Worm (Caenorhabditis elegans) whole organism, L1 larva: ENCODE results near the gene nspg-14.

ENCODE experiments used
- C04F5.9 ChIP-seq: sonication (generic microtip); optimal IDR thresholded peaks from 2 replicates; lab custom pipeline; 2016; ENCODE audit warnings: missing genetic modification characterization, missing compliant biosample characterization
- C34B4.2 ChIP-seq: sonication (generic microtip); optimal IDR thresholded peaks from 2 replicates; lab custom pipeline; 2017; ENCODE audit warnings: mild to moderate bottlenecking, missing genetic modification characterization, missing compliant biosample characterization
- F16B12.6 ChIP-seq: fragments of 150-350 bp; optimal IDR thresholded peaks from 2 replicates; lab custom pipeline; 2014; ENCODE audit warnings: missing biosample characterization, missing genetic modification characterization
- Y116A8C.19 ChIP-seq: sonication (generic microtip); optimal IDR thresholded peaks from 2 replicates; lab custom pipeline; 2016; ENCODE audit warnings: missing compliant biosample characterization, missing genetic modification characterization, borderline replicate concordance
- aha-1 ChIP-seq: fragments of 150-350 bp; optimal IDR thresholded peaks from 2 replicates; lab custom pipeline; 2014; ENCODE audit warnings: missing biosample characterization, missing genetic modification characterization
- ama-1 ChIP-seq: fragments of 150-350 bp; optimal IDR thresholded peaks from 2 replicates; lab custom pipeline; 2014
- ceh-63 ChIP-seq: fragments of 200-800 bp; sonication (Bioruptor generic); optimal IDR thresholded peaks from 2 replicates; lab custom pipeline; 2018; ENCODE audit warnings: mild to moderate bottlenecking, missing genetic modification characterization, missing compliant biosample characterization
- ceh-88 ChIP-seq: fragments of 200-800 bp; sonication (Bioruptor generic); IDR thresholded peaks from 2 replicates; pipeline ENCODE4 v1.3.6; 2022; ENCODE audit warnings: missing genetic modification characterization, missing compliant biosample characterization
- ces-1 ChIP-seq: fragments of 150-350 bp; optimal IDR thresholded peaks from 2 replicates; lab custom pipeline; 2014; ENCODE audit warnings: missing biosample characterization, missing genetic modification reagents, missing genetic modification characterization
- dsc-1 ChIP-seq: sonication (generic microtip); optimal IDR thresholded peaks from 2 replicates; lab custom pipeline; 2016; ENCODE audit warnings: mild to moderate bottlenecking, missing genetic modification characterization, missing compliant biosample characterization
- efl-1 ChIP-seq, 4 experiments: fragments of 150-350 bp; optimal IDR thresholded peaks in 3 of 4; peaks in 1 of 4; 1 replicate in 1 of 4; 2 replicates in 3 of 4; lab custom pipeline; 2014; ENCODE audit warnings: missing biosample characterization in 2 of 4, missing genetic modification characterization in 2 of 4, missing genetic modification reagents in 2 of 4
- fkh-4 ChIP-seq: sonication (generic microtip); optimal IDR thresholded peaks from 2 replicates; lab custom pipeline; 2016; ENCODE audit warnings: missing compliant biosample characterization, missing genetic modification characterization, borderline replicate concordance
- fkh-8 ChIP-seq: sonication (generic microtip); optimal IDR thresholded peaks from 2 replicates; lab custom pipeline; 2016; ENCODE audit warnings: mild to moderate bottlenecking, missing genetic modification characterization, missing compliant biosample characterization
- fos-1 ChIP-seq: fragments of 150-350 bp; optimal IDR thresholded peaks from 2 replicates; lab custom pipeline; 2014; ENCODE audit warnings: missing biosample characterization, missing genetic modification characterization
- grh-1 ChIP-seq: fragments of 200-800 bp; sonication (Bioruptor generic); IDR thresholded peaks from 2 replicates; pipeline ENCODE4 v1.3.6; 2022; ENCODE audit warnings: missing genetic modification reagents, missing genetic modification characterization, missing compliant biosample characterization
- hpl-2 ChIP-seq: fragments of 150-350 bp; optimal IDR thresholded peaks from 2 replicates; lab custom pipeline; 2014; ENCODE audit warnings: missing biosample characterization, missing genetic modification reagents, missing genetic modification characterization
- lin-14 ChIP-seq: fragments of 200-800 bp; sonication (Bioruptor generic); optimal IDR thresholded peaks from 2 replicates; lab custom pipeline; 2018; ENCODE audit warnings: mild to moderate bottlenecking, missing genetic modification characterization, moderate library complexity, missing compliant biosample characterization
- lin-15B ChIP-seq: fragments of 150-350 bp; sonication (generic microtip); optimal IDR thresholded peaks from 3 replicates; lab custom pipeline; 2014; ENCODE audit warnings: missing biosample characterization, missing genetic modification characterization
- lin-35 ChIP-seq, 2 experiments: fragments of 150-350 bp; optimal IDR thresholded peaks; 2 replicates each; lab custom pipeline; 2014; ENCODE audit warnings: missing biosample characterization in 2 of 2, missing genetic modification characterization in 2 of 2, missing genetic modification reagents in 2 of 2
- lin-39 ChIP-seq: fragments of 150-350 bp; optimal IDR thresholded peaks from 2 replicates; lab custom pipeline; 2014; ENCODE audit warnings: missing biosample characterization, missing genetic modification reagents, missing genetic modification characterization
- lir-3 ChIP-seq: sonication (generic microtip); optimal IDR thresholded peaks from 2 replicates; lab custom pipeline; 2016; ENCODE audit warnings: mild to moderate bottlenecking, missing genetic modification characterization, moderate library complexity, missing compliant biosample characterization; ENCODE audit not compliant: poor library complexity
- mep-1 ChIP-seq: fragments of 150-350 bp; optimal IDR thresholded peaks from 2 replicates; lab custom pipeline; 2014; ENCODE audit warnings: missing biosample characterization, missing genetic modification characterization
- nhr-11 ChIP-seq: fragments of 150-350 bp; optimal IDR thresholded peaks from 2 replicates; lab custom pipeline; 2014; ENCODE audit warnings: missing biosample characterization, missing genetic modification characterization
- nhr-12 ChIP-seq: sonication (generic microtip); optimal IDR thresholded peaks from 2 replicates; lab custom pipeline; 2017; ENCODE audit warnings: missing biosample characterization, missing genetic modification characterization
- nhr-19 ChIP-seq: fragments of 200-800 bp; sonication (Bioruptor generic); conservative IDR thresholded peaks from 2 replicates; pipeline ENCODE4 v1.3.6; 2022; ENCODE audit warnings: missing genetic modification characterization, missing compliant biosample characterization
- nhr-20 ChIP-seq: sonication (generic microtip); optimal IDR thresholded peaks from 2 replicates; lab custom pipeline; 2016; ENCODE audit warnings: mild to moderate bottlenecking, missing genetic modification characterization, missing compliant biosample characterization
- nhr-237 ChIP-seq: fragments of 150-350 bp; optimal IDR thresholded peaks from 2 replicates; lab custom pipeline; 2014; ENCODE audit warnings: missing biosample characterization, missing genetic modification characterization
- nhr-28 ChIP-seq: fragments of 150-350 bp; optimal IDR thresholded peaks from 2 replicates; lab custom pipeline; 2014; ENCODE audit warnings: missing biosample characterization, missing genetic modification characterization
- nhr-47 ChIP-seq: sonication (generic microtip); optimal IDR thresholded peaks from 2 replicates; lab custom pipeline; 2016; ENCODE audit warnings: mild to moderate bottlenecking, missing genetic modification characterization, moderate library complexity, missing compliant biosample characterization
- nhr-71 ChIP-seq: sonication (generic microtip); optimal IDR thresholded peaks from 2 replicates; lab custom pipeline; 2016; ENCODE audit warnings: mild to moderate bottlenecking, missing genetic modification characterization, moderate library complexity, missing compliant biosample characterization
- nhr-76 ChIP-seq: sonication (generic microtip); optimal IDR thresholded peaks from 2 replicates; lab custom pipeline; 2017; ENCODE audit warnings: missing biosample characterization, missing genetic modification characterization
- nhr-85 ChIP-seq: sonication (generic microtip); peaks from one replicate; lab custom pipeline; 2016; ENCODE audit warnings: missing genetic modification characterization, inconsistent platforms, missing compliant biosample characterization
- pag-3 ChIP-seq: sonication (generic microtip); optimal IDR thresholded peaks from 2 replicates; lab custom pipeline; 2017; ENCODE audit warnings: missing genetic modification characterization, mild to moderate bottlenecking, missing compliant biosample characterization, antibody characterized with exemption, borderline replicate concordance; ENCODE audit not compliant: insufficient read depth
- pqm-1 ChIP-seq: sonication (generic microtip); optimal IDR thresholded peaks from 3 replicates; lab custom pipeline; 2017; ENCODE audit warnings: missing biosample characterization, missing genetic modification characterization
- rnt-1 ChIP-seq: sonication (generic microtip); optimal IDR thresholded peaks from 2 replicates; lab custom pipeline; 2016; ENCODE audit warnings: mild to moderate bottlenecking, missing genetic modification characterization, moderate library complexity, missing compliant biosample characterization
- snpc-4 ChIP-seq: fragments of 150-350 bp; optimal IDR thresholded peaks from 2 replicates; lab custom pipeline; 2014; ENCODE audit warnings: missing biosample characterization, missing genetic modification characterization
- snu-23 ChIP-seq: sonication (generic microtip); optimal IDR thresholded peaks from 2 replicates; lab custom pipeline; 2016; ENCODE audit warnings: missing genetic modification characterization, missing compliant biosample characterization
- sox-4 ChIP-seq: sonication (generic microtip); optimal IDR thresholded peaks from 2 replicates; lab custom pipeline; 2016; ENCODE audit warnings: missing genetic modification characterization, missing compliant biosample characterization
- sptf-1 ChIP-seq: fragments of 150-350 bp; optimal IDR thresholded peaks from 2 replicates; lab custom pipeline; 2014; ENCODE audit warnings: missing biosample characterization, missing genetic modification characterization
- sup-37 ChIP-seq: fragments of 200-800 bp; sonication (Bioruptor generic); optimal IDR thresholded peaks from 2 replicates; lab custom pipeline; 2018; ENCODE audit warnings: mild to moderate bottlenecking, missing genetic modification characterization, missing compliant biosample characterization
- swsn-7 ChIP-seq: sonication (generic microtip); optimal IDR thresholded peaks from 2 replicates; lab custom pipeline; 2016; ENCODE audit warnings: missing genetic modification characterization, missing compliant biosample characterization
- tbx-2 ChIP-seq: sonication (generic microtip); optimal IDR thresholded peaks from 2 replicates; lab custom pipeline; 2016; ENCODE audit warnings: missing genetic modification characterization, missing compliant biosample characterization
- tlp-1 ChIP-seq: fragments of 150-350 bp; optimal IDR thresholded peaks from 2 replicates; lab custom pipeline; 2014; ENCODE audit warnings: missing biosample characterization, missing genetic modification characterization
- unc-130 ChIP-seq: fragments of 150-350 bp; optimal IDR thresholded peaks from 2 replicates; lab custom pipeline; 2017; ENCODE audit warnings: missing biosample characterization, missing genetic modification characterization, inconsistent platforms
- unc-30 ChIP-seq: sonication (generic microtip); optimal IDR thresholded peaks from 2 replicates; lab custom pipeline; 2017; ENCODE audit warnings: missing biosample characterization, missing genetic modification characterization
- vab-15 ChIP-seq: sonication (generic microtip); optimal IDR thresholded peaks from 2 replicates; lab custom pipeline; 2017; ENCODE audit warnings: missing genotype, mild to moderate bottlenecking, missing genetic modification characterization, missing compliant biosample characterization
- xbp-1 ChIP-seq: sonication (generic microtip); optimal IDR thresholded peaks from 2 replicates; lab custom pipeline; 2016; ENCODE audit warnings: missing genetic modification characterization, missing compliant biosample characterization
- zip-4 ChIP-seq: fragments of 200-800 bp; sonication (Bioruptor generic); optimal IDR thresholded peaks from 2 replicates; lab custom pipeline; 2018; ENCODE audit warnings: mild to moderate bottlenecking, missing genetic modification characterization, moderate library complexity, missing compliant biosample characterization
- ztf-11 ChIP-seq, 2 experiments: sonication (generic microtip); optimal IDR thresholded peaks; 2 replicates each; lab custom pipeline; 2016 to 2017; ENCODE audit warnings: missing genetic modification characterization in 2 of 2, missing biosample characterization in 1 of 2, missing compliant biosample characterization in 1 of 2
- ztf-4 ChIP-seq: fragments of 150-350 bp; optimal IDR thresholded peaks from 2 replicates; lab custom pipeline; 2014; ENCODE audit warnings: missing biosample characterization, missing genetic modification characterization

The nspg-14 gene

DNA sequence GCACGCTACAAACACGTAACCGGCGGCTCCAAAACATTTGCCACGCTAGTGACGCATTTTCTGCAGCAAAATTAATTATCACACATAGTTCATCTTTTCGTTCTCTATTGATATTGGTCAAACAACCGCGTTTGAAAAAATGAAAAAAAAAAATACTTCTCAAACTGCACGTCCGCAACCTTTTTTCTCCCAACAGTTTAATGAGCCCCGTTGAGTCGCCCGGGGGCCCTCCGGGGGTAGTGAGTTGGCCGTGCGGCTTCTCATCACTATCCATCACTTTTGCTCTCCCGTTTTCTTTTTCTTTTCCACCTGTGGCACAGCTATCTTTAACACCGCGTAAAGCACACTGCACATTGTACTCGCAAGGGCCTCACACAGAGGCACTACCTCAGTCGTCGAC lies 43.4 kb upstream of the nspg-14 start:
- TF ChIP-seq swsn-7 (tag; lab: Kevin White, UChicago) (peak; percentile 31), nhr-20 (tag; lab: Kevin White, UChicago) (peak; percentile 18), lin-39 (peak; percentile 19), ceh-88 (GFP tag; lab: Robert Waterston, UW) (no peak), nhr-85 (peak; percentile 44), fos-1 (tag; lab: Kevin White, UChicago) (no peak), pag-3 (tag; lab: Kevin White, UChicago) (no peak), lin-35 (GFP tag; optimal IDR thresholded peaks at IDR 0.05; lab: Kevin White, UChicago) (no peak), efl-1 (optimal IDR thresholded peaks at IDR 0.05; lab: Kevin White, UChicago) (no peak), efl-1 (GFP tag; optimal IDR thresholded peaks at IDR 0.05 in 1 of 2; lab: Kevin White, UChicago) (no peak), pqm-1 (tag; lab: Kevin White, UChicago) (no peak), nhr-71 (tag; lab: Kevin White, UChicago) (peak; percentile 76), nhr-19 (peak; percentile 59; the same call in 1 of the 2 replicates), xbp-1 (tag; lab: Kevin White, UChicago) (no peak), Y116A8C.19 (tag; lab: Kevin White, UChicago) (no peak), rnt-1 (tag; lab: Kevin White, UChicago) (peak; percentile 37), snu-23 (GFP tag; lab: Kevin White, UChicago) (peak; percentile 20), tbx-2 (tag; lab: Kevin White, UChicago) (peak; percentile 16), nhr-47 (peak; percentile 4), lir-3 (tag; lab: Kevin White, UChicago) (peak; percentile 27), aha-1 (tag; lab: Kevin White, UChicago) (peak; percentile 84), nhr-76 (no peak), C04F5.9 (no peak), dsc-1 (tag; lab: Kevin White, UChicago) (no peak), lin-14 (GFP tag; lab: Kevin White, UChicago) (peak; percentile 50), sox-4 (tag; lab: Kevin White, UChicago) (no peak)

DNA sequence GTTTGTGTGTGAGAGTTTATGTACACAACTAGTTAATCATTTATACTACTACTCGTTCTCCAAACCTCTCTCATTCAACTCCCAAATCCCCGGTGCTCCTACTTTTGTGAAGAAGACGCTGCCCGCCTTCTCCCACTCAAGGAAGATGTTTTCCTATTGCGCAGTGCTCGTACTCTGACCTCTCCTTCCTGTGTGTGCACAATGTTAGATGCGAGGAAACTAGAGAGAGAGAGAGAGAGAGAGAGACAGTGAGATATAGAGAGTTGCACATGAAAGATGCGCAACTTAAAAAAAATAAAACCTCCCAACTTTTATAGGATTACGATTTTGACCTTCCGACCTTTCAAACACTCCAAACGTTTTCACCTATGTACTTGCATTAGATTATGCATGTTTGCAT lies 42.3 kb upstream of the nspg-14 start:
- TF ChIP-seq ceh-63 (no peak), ceh-88 (GFP tag; lab: Robert Waterston, UW) (no peak), Y116A8C.19 (tag; lab: Kevin White, UChicago) (no peak), lin-35 (GFP tag; optimal IDR thresholded peaks at IDR 0.05; lab: Kevin White, UChicago) (peak in 1 of 2 experiments; percentile 0), unc-30 (tag; lab: Kevin White, UChicago) (no peak), nhr-237 (no peak), ztf-11 (tag; optimal IDR thresholded peaks at IDR 0.05; lab: Kevin White, UChicago) (no peak), lir-3 (tag; lab: Kevin White, UChicago) (no peak), fkh-8 (peak; percentile 2), sptf-1 (tag; lab: Kevin White, UChicago) (no peak), nhr-11 (tag; lab: Kevin White, UChicago) (no peak), fkh-4 (tag; lab: Kevin White, UChicago) (no peak), F16B12.6 (tag; lab: Kevin White, UChicago) (no peak), ama-1 (lab: Kevin White, UChicago) (no peak), snpc-4 (tag; lab: Kevin White, UChicago) (no peak), sup-37 (GFP tag; lab: Kevin White, UChicago) (peak; percentile 12), swsn-7 (tag; lab: Kevin White, UChicago) (peak; percentile 45), efl-1 (optimal IDR thresholded peaks at IDR 0.05; lab: Kevin White, UChicago) (no peak), efl-1 (GFP tag; optimal IDR thresholded peaks at IDR 0.05 in 1 of 2; lab: Kevin White, UChicago) (no peak), grh-1 (GFP tag; lab: Robert Waterston, UW) (no peak), ces-1 (GFP tag; lab: Kevin White, UChicago) (no peak), C34B4.2 (tag; lab: Kevin White, UChicago) (no peak), zip-4 (GFP tag; lab: Kevin White, UChicago) (no peak), tlp-1 (tag; lab: Kevin White, UChicago) (no peak), hpl-2 (GFP tag; lab: Kevin White, UChicago) (no peak), lin-15B (no peak), ztf-4 (tag; lab: Kevin White, UChicago) (no peak), C04F5.9 (no peak), nhr-12 (tag; lab: Kevin White, UChicago) (no peak), nhr-28 (no peak), nhr-19 (peak; percentile 36), vab-15 (no peak), snu-23 (GFP tag; lab: Kevin White, UChicago) (no peak), unc-130 (tag; lab: Kevin White, UChicago) (no peak), mep-1 (tag; lab: Kevin White, UChicago) (no peak), nhr-71 (tag; lab: Kevin White, UChicago) (peak; percentile 53), dsc-1 (tag; lab: Kevin White, UChicago) (no peak)
